Worm (Caenorhabditis elegans) whole organism, L2 larva: ENCODE results near the gene R10E11.6.

Experiments used
- lin-39 ChIP-seq: fragments of 150-350 bp; optimal IDR thresholded peaks from 2 replicates; lab custom pipeline; 2014; ENCODE audit warnings: missing biosample characterization, missing genetic modification reagents, missing genetic modification characterization
- nhr-12 ChIP-seq: fragments of 150-350 bp; optimal IDR thresholded peaks from 2 replicates; lab custom pipeline; 2014; ENCODE audit warnings: missing biosample characterization, missing genetic modification characterization
- unc-62 ChIP-seq: fragments of 150-350 bp; optimal IDR thresholded peaks from 2 replicates; lab custom pipeline; 2014; ENCODE audit warnings: missing biosample characterization, missing genetic modification reagents, missing genetic modification characterization

- TF ChIP-seq nhr-12 (tag; lab: Kevin White, UChicago) (no peak), unc-62 (GFP tag; lab: Kevin White, UChicago) (no peak), lin-39 (no peak)
Measured at ce11 chrIII:9827163-9827951, 44.6 kb downstream of the R10E11.6 start, which contains the start of the genes ZK632.10 and ZK632.11.
